Fruit fly (Drosophila melanogaster) whole organism, embryonic: ENCODE measurements around the gene bbg.

Source experiments
- ATbp ChIP-seq: fragments of 200-800 bp; sonication (Bioruptor generic); optimal IDR thresholded peaks from 2 replicates; lab custom pipeline; 2017; ENCODE audit warnings: missing biosample characterization, mild to moderate bottlenecking, missing genetic modification characterization, missing genetic modification reagents
- Abd-B ChIP-seq: fragments of 200-800 bp; sonication (Bioruptor generic); optimal IDR thresholded peaks from 2 replicates; lab custom pipeline; 2018; ENCODE audit warnings: missing biosample characterization, mild to moderate bottlenecking, missing genetic modification characterization, moderate library complexity
- Atf-2 ChIP-seq: fragments of 200-800 bp; sonication (Bioruptor generic); optimal IDR thresholded peaks from 2 replicates; lab custom pipeline; 2016; ENCODE audit warnings: missing biosample characterization, missing genetic modification characterization
- CG1233 ChIP-seq: fragments of 200-800 bp; sonication (Bioruptor generic); optimal IDR thresholded peaks from 4 replicates; lab custom pipeline; 2018; ENCODE audit warnings: missing biosample characterization, mild to moderate bottlenecking, missing genetic modification characterization
- CG14710 ChIP-seq: fragments of 200-800 bp; sonication (Bioruptor generic); optimal IDR thresholded peaks from 3 replicates; lab custom pipeline; 2019; ENCODE audit warnings: missing biosample characterization, mild to moderate bottlenecking, missing genetic modification characterization, moderate library complexity
- CG15514 ChIP-seq: fragments of 200-800 bp; sonication (Bioruptor generic); optimal IDR thresholded peaks from 3 replicates; lab custom pipeline; 2017; ENCODE audit warnings: missing biosample characterization, missing genetic modification characterization, mild to moderate bottlenecking, moderate library complexity, missing genetic modification reagents
- CG18011 ChIP-seq: fragments of 200-800 bp; sonication (Bioruptor generic); optimal IDR thresholded peaks from 2 replicates; lab custom pipeline; 2017; ENCODE audit warnings: missing biosample characterization, missing genetic modification characterization, mild to moderate bottlenecking, moderate library complexity, missing genotype
- CG18619 ChIP-seq: fragments of 200-800 bp; sonication (Bioruptor generic); optimal IDR thresholded peaks from 3 replicates; lab custom pipeline; 2017; ENCODE audit warnings: missing biosample characterization, mild to moderate bottlenecking, missing genetic modification characterization
- CG2678 ChIP-seq: fragments of 200-800 bp; sonication (Bioruptor generic); optimal IDR thresholded peaks from 3 replicates; lab custom pipeline; 2019; ENCODE audit warnings: missing biosample characterization, mild to moderate bottlenecking, missing genetic modification characterization, moderate library complexity
- CG2889 ChIP-seq: fragments of 200-800 bp; sonication (Bioruptor generic); IDR thresholded peaks from 3 replicates; pipeline ENCODE4 v1.3.6; 2022; ENCODE audit warnings: missing biosample characterization, missing genetic modification characterization
- CG32767 ChIP-seq: fragments of 200-800 bp; sonication (Bioruptor generic); IDR thresholded peaks from 2 replicates; pipeline ENCODE4 v1.3.6; 2022; ENCODE audit warnings: missing biosample characterization, missing genetic modification characterization
- CG3281 ChIP-seq: fragments of 200-800 bp; sonication (Bioruptor generic); optimal IDR thresholded peaks from 3 replicates; lab custom pipeline; 2017; ENCODE audit warnings: missing biosample characterization, mild to moderate bottlenecking, missing genetic modification characterization
- CG33557 ChIP-seq: fragments of 200-800 bp; sonication (Bioruptor generic); optimal IDR thresholded peaks from 2 replicates; lab custom pipeline; 2019; ENCODE audit warnings: missing biosample characterization, mild to moderate bottlenecking, missing genetic modification characterization, moderate library complexity
- CG34376 ChIP-seq: fragments of 200-800 bp; sonication (Bioruptor generic); optimal IDR thresholded peaks from 2 replicates; lab custom pipeline; 2018; ENCODE audit warnings: missing biosample characterization, mild to moderate bottlenecking, missing genetic modification characterization
- CG4360 ChIP-seq: fragments of 200-800 bp; sonication (Bioruptor generic); IDR thresholded peaks from 2 replicates; pipeline ENCODE4 v1.3.6; 2022; ENCODE audit warnings: missing biosample characterization, missing genetic modification characterization
- CG43689 ChIP-seq: fragments of 200-800 bp; sonication (Bioruptor generic); IDR thresholded peaks from 2 replicates; pipeline ENCODE4 v1.3.6; 2022; ENCODE audit warnings: missing biosample characterization, missing genetic modification characterization
- CG6813 ChIP-seq: fragments of 200-800 bp; sonication (Bioruptor generic); optimal IDR thresholded peaks from 2 replicates; lab custom pipeline; 2017; ENCODE audit warnings: missing biosample characterization, missing genetic modification characterization, mild to moderate bottlenecking, moderate library complexity, missing genetic modification reagents
- CG8765 ChIP-seq: fragments of 200-800 bp; sonication (Bioruptor generic); IDR thresholded peaks from 2 replicates; pipeline ENCODE4 v1.3.6; 2022; ENCODE audit warnings: missing biosample characterization, missing genetic modification characterization
- D19A ChIP-seq: fragments of 200-800 bp; optimal IDR thresholded peaks from 3 replicates; lab custom pipeline; 2019; ENCODE audit warnings: missing biosample characterization, mild to moderate bottlenecking, missing genetic modification characterization, moderate library complexity
- E2f1 ChIP-seq: fragments of 200-800 bp; sonication (Bioruptor generic); IDR thresholded peaks from 2 replicates; pipeline ENCODE4 v1.3.6; 2022; ENCODE audit warnings: missing biosample characterization, missing genetic modification characterization
- Fer2 ChIP-seq: fragments of 200-800 bp; sonication (Bioruptor generic); optimal IDR thresholded peaks from 2 replicates; lab custom pipeline; 2018; ENCODE audit warnings: missing biosample characterization, mild to moderate bottlenecking, missing genetic modification characterization, moderate library complexity
- Fer3 ChIP-seq: fragments of 200-800 bp; sonication (Bioruptor generic); optimal IDR thresholded peaks from 2 replicates; lab custom pipeline; 2018; ENCODE audit warnings: missing biosample characterization, mild to moderate bottlenecking, missing genetic modification characterization, moderate library complexity
- Hey ChIP-seq: fragments of 200-800 bp; sonication (Bioruptor generic); optimal IDR thresholded peaks from 3 replicates; lab custom pipeline; 2018; ENCODE audit warnings: missing biosample characterization, mild to moderate bottlenecking, missing genetic modification characterization
- Lim3 ChIP-seq: fragments of 200-800 bp; sonication (Bioruptor generic); IDR thresholded peaks from 2 replicates; pipeline ENCODE4 v1.3.6; 2022; ENCODE audit warnings: missing biosample characterization, missing genetic modification characterization
- MTF-1 ChIP-seq: fragments of 200-800 bp; sonication (Bioruptor generic); optimal IDR thresholded peaks from 2 replicates; lab custom pipeline; 2018; ENCODE audit warnings: missing biosample characterization, mild to moderate bottlenecking, missing genetic modification characterization, borderline replicate concordance
- Pdp1 ChIP-seq, 2 experiments: fragments of 200-800 bp; sonication (Bioruptor generic); optimal IDR thresholded peaks; 3 replicates each; lab custom pipeline; 2016; ENCODE audit warnings: missing biosample characterization in 2 of 2, missing genetic modification characterization in 2 of 2, mild to moderate bottlenecking in 1 of 2, moderate library complexity in 1 of 2
- Poxn ChIP-seq: fragments of 200-800 bp; sonication (Bioruptor generic); IDR thresholded peaks from 2 replicates; pipeline ENCODE4 v1.3.6; 2022; ENCODE audit warnings: missing biosample characterization, missing genetic modification characterization
- Xbp1 ChIP-seq: fragments of 200-800 bp; sonication (Bioruptor generic); optimal IDR thresholded peaks from 3 replicates; lab custom pipeline; 2016; ENCODE audit warnings: missing biosample characterization, mild to moderate bottlenecking, missing genetic modification characterization
- ash1 ChIP-seq: fragments of 200-800 bp; sonication (Bioruptor generic); optimal IDR thresholded peaks from 2 replicates; lab custom pipeline; 2018; ENCODE audit warnings: missing biosample characterization, mild to moderate bottlenecking, missing genetic modification characterization
- bbx ChIP-seq: fragments of 200-800 bp; sonication (Bioruptor generic); IDR thresholded peaks from 2 replicates; pipeline ENCODE4 v1.3.6; 2022; ENCODE audit warnings: missing biosample characterization, missing genetic modification characterization; ENCODE audit not compliant: partially characterized antibody
- btn ChIP-seq: fragments of 200-800 bp; sonication (Bioruptor generic); optimal IDR thresholded peaks from 2 replicates; lab custom pipeline; 2016; ENCODE audit warnings: missing biosample characterization, missing genetic modification characterization
- cas ChIP-seq: fragments of 200-800 bp; sonication (Bioruptor generic); IDR thresholded peaks from 2 replicates; pipeline ENCODE4 v1.3.6; 2022; ENCODE audit warnings: missing biosample characterization, missing genetic modification characterization
- crc ChIP-seq: fragments of 200-800 bp; sonication (Bioruptor generic); optimal IDR thresholded peaks from 2 replicates; lab custom pipeline; 2016; ENCODE audit warnings: missing biosample characterization, missing genetic modification characterization
- cwo ChIP-seq: fragments of 200-800 bp; sonication (Bioruptor generic); optimal IDR thresholded peaks from 3 replicates; lab custom pipeline; 2017; ENCODE audit warnings: missing biosample characterization, missing genetic modification characterization, mild to moderate bottlenecking, moderate library complexity, missing genetic modification reagents
- dm ChIP-seq: fragments of 200-800 bp; sonication (Bioruptor generic); optimal IDR thresholded peaks from 3 replicates; lab custom pipeline; 2016; ENCODE audit warnings: missing biosample characterization, missing genetic modification characterization
- dmrt99B ChIP-seq: fragments of 200-800 bp; sonication (Bioruptor generic); optimal IDR thresholded peaks from 2 replicates; lab custom pipeline; 2018; ENCODE audit warnings: missing biosample characterization, mild to moderate bottlenecking, missing genetic modification characterization, moderate library complexity
- gfzf ChIP-seq: fragments of 200-800 bp; sonication (Bioruptor generic); optimal IDR thresholded peaks from 2 replicates; lab custom pipeline; 2016; ENCODE audit warnings: missing biosample characterization, mild to moderate bottlenecking, missing genetic modification characterization, moderate library complexity
- hkb ChIP-seq, 2 experiments: fragments of 200-800 bp in 1 of 2; fragments of >200 bp in 1 of 2; sonication (Bioruptor generic) in 1 of 2; IDR thresholded peaks in 1 of 2; optimal IDR thresholded peaks in 1 of 2; 2 replicates each; pipeline versions ENCODE4 v1.3.6 to Lab custom; 2017 to 2022; ENCODE audit warnings: missing biosample characterization in 1 of 2, missing genetic modification characterization in 1 of 2
- onecut ChIP-seq: fragments of 200-800 bp; sonication (Bioruptor generic); IDR thresholded peaks from 2 replicates; pipeline ENCODE4 v1.3.6; 2022; ENCODE audit warnings: missing biosample characterization, missing genetic modification characterization
- org-1 ChIP-seq: fragments of 200-800 bp; sonication (Bioruptor generic); optimal IDR thresholded peaks from 2 replicates; lab custom pipeline; 2017; ENCODE audit warnings: missing biosample characterization, missing genetic modification characterization
- pb ChIP-seq: fragments of 200-800 bp; sonication (Bioruptor generic); optimal IDR thresholded peaks from 3 replicates; lab custom pipeline; 2016; ENCODE audit warnings: missing biosample characterization, missing genetic modification characterization
- rib ChIP-seq: fragments of 200-800 bp; sonication (Bioruptor generic); IDR thresholded peaks from 2 replicates; pipeline ENCODE4 v1.3.6; 2022; ENCODE audit warnings: missing biosample characterization, missing genetic modification characterization
- row ChIP-seq: fragments of 200-800 bp; sonication (Bioruptor generic); IDR thresholded peaks from 3 replicates; pipeline ENCODE4 v1.3.6; 2022; ENCODE audit warnings: missing biosample characterization, missing genetic modification characterization
- schlank ChIP-seq: fragments of 200-800 bp; sonication (Bioruptor generic); optimal IDR thresholded peaks from 2 replicates; lab custom pipeline; 2018; ENCODE audit warnings: missing biosample characterization, mild to moderate bottlenecking, missing genetic modification characterization
- sd ChIP-seq: fragments of 200-800 bp; sonication (Bioruptor generic); optimal IDR thresholded peaks from 3 replicates; lab custom pipeline; 2018; ENCODE audit warnings: missing biosample characterization, mild to moderate bottlenecking, missing genetic modification characterization, moderate library complexity
- sens ChIP-seq: fragments of 200-800 bp; sonication (Bioruptor generic); peaks from one replicate; lab custom pipeline; 2016; ENCODE audit warnings: missing biosample characterization, missing genetic modification characterization
- sens-2 ChIP-seq: fragments of 200-800 bp; sonication (Bioruptor generic); IDR thresholded peaks from 2 replicates; pipeline ENCODE4 v1.3.6; 2022; ENCODE audit warnings: missing biosample characterization, missing genetic modification characterization
- trem ChIP-seq: fragments of 200-800 bp; optimal IDR thresholded peaks from 3 replicates; lab custom pipeline; 2019; ENCODE audit warnings: missing biosample characterization, mild to moderate bottlenecking, missing genetic modification characterization, moderate library complexity
- wdn ChIP-seq: fragments of 200-800 bp; sonication (Bioruptor generic); IDR thresholded peaks from 2 replicates; pipeline ENCODE4 v1.3.6; 2022; ENCODE audit warnings: missing biosample characterization, missing genetic modification characterization
- yki ChIP-seq: fragments of >200 bp; optimal IDR thresholded peaks from 3 replicates; lab custom pipeline; 2018
- z ChIP-seq: fragments of 200-800 bp; sonication (Bioruptor generic); IDR thresholded peaks from 3 replicates; pipeline ENCODE4 v1.3.6; 2022; ENCODE audit warnings: missing biosample characterization, missing genetic modification characterization

The bbg gene

DNA sequence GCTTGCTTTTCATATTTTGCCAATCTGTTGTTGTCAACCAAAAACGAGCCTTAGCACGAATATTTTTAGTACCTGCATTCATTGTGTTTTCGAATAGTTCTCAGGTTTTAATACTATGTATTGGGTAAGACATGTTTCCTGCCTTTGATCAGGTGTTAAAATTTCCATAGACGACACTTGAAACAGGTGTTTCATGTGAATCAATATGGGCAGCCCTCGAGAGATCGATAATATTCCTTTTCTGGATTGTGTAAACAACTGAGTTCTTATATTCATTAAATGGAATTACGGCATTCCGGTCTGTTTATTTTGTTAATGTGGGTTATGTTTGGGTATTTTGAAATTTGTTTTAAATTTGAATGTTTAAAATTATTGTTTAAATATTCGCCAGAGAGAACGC, 13.1 kb upstream of the bbg start (continued):
- TF ChIP-seq dm (GFP tag; lab: Kevin White, UChicago) (no peak), Fer3 (tag; lab: Kevin White, UChicago) (peak; percentile 5), Pdp1 (GFP tag; optimal IDR thresholded peaks at IDR 0.05; lab: Kevin White, UChicago) (peak in 1 of 2 experiments; percentile 18), CG18011 (no peak), onecut (GFP tag; lab: Robert Waterston, UW) (peak; percentile 34; the same call in 1 of the 2 replicates), CG14710 (no peak), CG34376 (GFP tag; lab: Kevin White, UChicago) (no peak), cwo (GFP tag; lab: Kevin White, UChicago) (no peak), Xbp1 (GFP tag; lab: Kevin White, UChicago) (no peak), ATbp (GFP tag; lab: Kevin White, UChicago) (peak; percentile 52), CG33557 (GFP tag; lab: Kevin White, UChicago) (peak; percentile 12), yki (lab: Kevin White, UChicago) (no peak), btn (GFP tag; lab: Kevin White, UChicago) (no peak), CG2889 (no peak), sens-2 (GFP tag; lab: Robert Waterston, UW) (no peak), rib (GFP tag; lab: Robert Waterston, UW) (no peak), E2f1 (no peak), Hey (tag; lab: Kevin White, UChicago) (no peak), Fer2 (tag; lab: Kevin White, UChicago) (no peak), gfzf (GFP tag; lab: Kevin White, UChicago) (no peak), org-1 (peak; percentile 27), CG8765 (GFP tag; lab: Robert Waterston, UW) (no peak), CG1233 (GFP tag; lab: Kevin White, UChicago) (peak; percentile 39), pb (GFP tag; lab: Kevin White, UChicago) (no peak), cas (GFP tag; lab: Robert Waterston, UW) (no peak), sens (GFP tag; lab: Kevin White, UChicago) (peak; percentile 78), Lim3 (GFP tag; lab: Robert Waterston, UW) (no peak), schlank (no peak), Abd-B (GFP tag; lab: Kevin White, UChicago) (no peak), row (GFP tag; lab: Robert Waterston, UW) (no peak), D19A (tag; lab: Kevin White, UChicago) (no peak), ash1 (GFP tag; lab: Kevin White, UChicago) (no peak), Poxn (GFP tag; lab: Robert Waterston, UW) (no peak), CG6813 (peak; percentile 49), CG18619 (GFP tag; lab: Kevin White, UChicago) (no peak), z (GFP tag; lab: Robert Waterston, UW) (no peak), Atf-2 (GFP tag; lab: Kevin White, UChicago) (no peak), CG3281 (GFP tag; lab: Kevin White, UChicago) (no peak), bbx (GFP tag; lab: Robert Waterston, UW) (no peak), CG15514 (GFP tag; lab: Kevin White, UChicago) (peak; percentile 29), CG43689 (GFP tag; lab: Robert Waterston, UW) (no peak), CG2678 (tag; lab: Kevin White, UChicago) (peak; percentile 26), hkb (optimal IDR thresholded peaks at IDR 0.05; lab: Kevin White, UChicago) (no peak), hkb (GFP tag; IDR thresholded peaks at IDR 0.05; lab: Robert Waterston, UW) (peak; percentile 60; the same call in 1 of the 2 replicates), CG4360 (GFP tag; lab: Robert Waterston, UW) (no peak), wdn (GFP tag; lab: Robert Waterston, UW) (no peak), crc (no peak), trem (tag; lab: Kevin White, UChicago) (no peak), CG32767 (GFP tag; lab: Robert Waterston, UW) (no peak), sd (tag; lab: Kevin White, UChicago) (peak; percentile 23), dmrt99B (tag; lab: Kevin White, UChicago) (no peak), MTF-1 (GFP tag; lab: Kevin White, UChicago) (peak; percentile 12)
